Fruit fly (Drosophila melanogaster) whole organism, embryonic: Measurements from ENCODE around the gene CG32299.
A peak's percentile ranks its signal among the peaks of the same experiment; 100 is the strongest.

Source experiments
- Atf-2 ChIP-seq: fragments of 200-800 bp; sonication (Bioruptor generic); optimal IDR thresholded peaks from 2 replicates; lab custom pipeline; 2016; ENCODE audit warnings: missing biosample characterization, missing genetic modification characterization
- CG10147 ChIP-seq: fragments of 200-800 bp; sonication (Bioruptor generic); optimal IDR thresholded peaks from 2 replicates; lab custom pipeline; 2019; ENCODE audit warnings: missing biosample characterization, mild to moderate bottlenecking, missing genetic modification characterization, moderate library complexity
- CG10543 ChIP-seq: fragments of 200-800 bp; sonication (Bioruptor generic); optimal IDR thresholded peaks from 3 replicates; lab custom pipeline; 2017; ENCODE audit warnings: missing biosample characterization, mild to moderate bottlenecking, missing genetic modification characterization, moderate library complexity
- CG11504 ChIP-seq: fragments of 200-800 bp; sonication (Bioruptor generic); optimal IDR thresholded peaks from 3 replicates; lab custom pipeline; 2019; ENCODE audit warnings: missing biosample characterization, mild to moderate bottlenecking, missing genetic modification characterization, moderate library complexity
- CG12769 ChIP-seq: fragments of 200-800 bp; sonication (Bioruptor generic); optimal IDR thresholded peaks from 2 replicates; lab custom pipeline; 2019; ENCODE audit warnings: missing biosample characterization, mild to moderate bottlenecking, missing genetic modification characterization, moderate library complexity
- CG15601 ChIP-seq: fragments of 200-800 bp; sonication (Bioruptor generic); optimal IDR thresholded peaks from 3 replicates; lab custom pipeline; 2019; ENCODE audit warnings: missing biosample characterization, mild to moderate bottlenecking, missing genetic modification characterization, moderate library complexity
- CG15696 ChIP-seq: fragments of 200-800 bp; sonication (Bioruptor generic); optimal IDR thresholded peaks from 2 replicates; lab custom pipeline; 2019; ENCODE audit warnings: missing biosample characterization, mild to moderate bottlenecking, missing genetic modification characterization, moderate library complexity
- CG16813 ChIP-seq: fragments of 200-800 bp; sonication (Bioruptor generic); IDR thresholded peaks from 3 replicates; pipeline ENCODE4 v1.3.6; 2022; ENCODE audit warnings: missing biosample characterization, missing genetic modification characterization; ENCODE audit not compliant: partially characterized antibody
- CG17186 ChIP-seq: fragments of 200-800 bp; sonication (Bioruptor generic); optimal IDR thresholded peaks from 3 replicates; lab custom pipeline; 2017; ENCODE audit warnings: missing biosample characterization, missing genetic modification reagents, missing genetic modification characterization
- CG2129 ChIP-seq: fragments of 200-800 bp; sonication (Bioruptor generic); IDR thresholded peaks from 2 replicates; pipeline ENCODE4 v1.3.6; 2022; ENCODE audit warnings: missing biosample characterization, missing genetic modification characterization; ENCODE audit not compliant: partially characterized antibody
- CG2678 ChIP-seq: fragments of 200-800 bp; sonication (Bioruptor generic); optimal IDR thresholded peaks from 3 replicates; lab custom pipeline; 2019; ENCODE audit warnings: missing biosample characterization, mild to moderate bottlenecking, missing genetic modification characterization, moderate library complexity
- CG2712 ChIP-seq: fragments of 200-800 bp; optimal IDR thresholded peaks from 3 replicates; lab custom pipeline; 2019; ENCODE audit warnings: missing biosample characterization, mild to moderate bottlenecking, missing genetic modification characterization, moderate library complexity
- CG31441 ChIP-seq: fragments of 200-800 bp; sonication (Bioruptor generic); IDR thresholded peaks from 2 replicates; pipeline ENCODE4 v1.3.6; 2022; ENCODE audit warnings: missing biosample characterization, missing genetic modification characterization
- CG33213 ChIP-seq: fragments of 200-800 bp; sonication (Bioruptor generic); optimal IDR thresholded peaks from 3 replicates; lab custom pipeline; 2016; ENCODE audit warnings: missing biosample characterization, missing genetic modification characterization
- CG42726 ChIP-seq: fragments of 200-800 bp; sonication (Bioruptor generic); IDR thresholded peaks from 2 replicates; pipeline ENCODE4 v1.3.6; 2022; ENCODE audit warnings: missing biosample characterization, missing genetic modification characterization; ENCODE audit not compliant: partially characterized antibody
- CG6854 ChIP-seq: fragments of 200-800 bp; sonication (Bioruptor generic); optimal IDR thresholded peaks from 3 replicates; lab custom pipeline; 2017; ENCODE audit warnings: missing biosample characterization, mild to moderate bottlenecking, missing genetic modification characterization
- CG7839 ChIP-seq: fragments of 200-800 bp; sonication (Bioruptor generic); optimal IDR thresholded peaks from 3 replicates; lab custom pipeline; 2018; ENCODE audit warnings: missing biosample characterization, mild to moderate bottlenecking, missing genetic modification characterization, moderate library complexity
- CG8924 ChIP-seq: fragments of 200-800 bp; optimal IDR thresholded peaks from 3 replicates; lab custom pipeline; 2019; ENCODE audit warnings: missing biosample characterization, mild to moderate bottlenecking, missing genetic modification characterization, moderate library complexity
- CG9797 ChIP-seq: fragments of 200-800 bp; sonication (Bioruptor generic); optimal IDR thresholded peaks from 3 replicates; lab custom pipeline; 2018; ENCODE audit warnings: missing biosample characterization, mild to moderate bottlenecking, missing genetic modification characterization
- CG9932 ChIP-seq: fragments of 200-800 bp; sonication (Bioruptor generic); IDR thresholded peaks from 2 replicates; pipeline ENCODE4 v1.3.6; 2022; ENCODE audit warnings: missing biosample characterization, missing genetic modification characterization
- Dfd ChIP-seq, 2 experiments: fragments of >200 bp; optimal IDR thresholded peaks; 2 replicates each; lab custom pipeline; 2017; ENCODE audit warnings: missing biosample characterization in 2 of 2, missing genetic modification characterization in 2 of 2
- E2f2 ChIP-seq: fragments of 200-800 bp; sonication (Bioruptor generic); IDR thresholded peaks from 2 replicates; pipeline ENCODE4 v1.3.6; 2022; ENCODE audit warnings: missing biosample characterization, missing genetic modification characterization
- Ets97D ChIP-seq: fragments of 200-800 bp; sonication (Bioruptor generic); optimal IDR thresholded peaks from 3 replicates; lab custom pipeline; 2016; ENCODE audit warnings: missing biosample characterization, missing genetic modification characterization
- Max ChIP-seq: fragments of 200-800 bp; sonication (Bioruptor generic); optimal IDR thresholded peaks from 2 replicates; lab custom pipeline; 2016; ENCODE audit warnings: missing biosample characterization, mild to moderate bottlenecking, missing genetic modification characterization
- Med ChIP-seq: fragments of 200-800 bp; sonication (Bioruptor generic); peaks from one replicate; lab custom pipeline; 2016; ENCODE audit warnings: missing biosample characterization, missing genetic modification characterization, mild to moderate bottlenecking, inconsistent platforms, moderate library complexity
- Mrtf ChIP-seq: fragments of 200-800 bp; sonication (Bioruptor generic); IDR thresholded peaks from 3 replicates; pipeline ENCODE4 v1.3.6; 2022; ENCODE audit warnings: missing biosample characterization, missing genetic modification characterization
- Nf-YC ChIP-seq: fragments of 200-800 bp; optimal IDR thresholded peaks from 3 replicates; lab custom pipeline; 2019; ENCODE audit warnings: missing biosample characterization, mild to moderate bottlenecking, missing genetic modification characterization, moderate library complexity
- PHDP ChIP-seq: fragments of 200-800 bp; sonication (Bioruptor generic); optimal IDR thresholded peaks from 3 replicates; lab custom pipeline; 2018; ENCODE audit warnings: missing biosample characterization, mild to moderate bottlenecking, missing genetic modification characterization, moderate library complexity
- ac ChIP-seq: fragments of 200-800 bp; sonication (Bioruptor generic); optimal IDR thresholded peaks from 3 replicates; lab custom pipeline; 2017; ENCODE audit warnings: missing biosample characterization, mild to moderate bottlenecking, missing genetic modification characterization
- bsh ChIP-seq, 2 experiments: fragments of 200-800 bp; sonication (Bioruptor generic); optimal IDR thresholded peaks; 2 replicates each; lab custom pipeline; 2017 to 2018; ENCODE audit warnings: mild to moderate bottlenecking in 2 of 2, missing biosample characterization in 2 of 2, missing genetic modification characterization in 2 of 2, moderate library complexity in 1 of 2
- croc ChIP-seq: fragments of 200-800 bp; sonication (Bioruptor generic); conservative IDR thresholded peaks from 3 replicates; pipeline ENCODE4 v1.3.6; 2022; ENCODE audit warnings: missing biosample characterization, missing genetic modification characterization
- crol ChIP-seq: fragments of 200-800 bp; sonication (Bioruptor generic); IDR thresholded peaks from 2 replicates; pipeline ENCODE4 v1.3.6; 2022; ENCODE audit warnings: missing biosample characterization, missing genetic modification characterization
- dmrt99B ChIP-seq: fragments of 200-800 bp; sonication (Bioruptor generic); optimal IDR thresholded peaks from 2 replicates; lab custom pipeline; 2018; ENCODE audit warnings: missing biosample characterization, mild to moderate bottlenecking, missing genetic modification characterization, moderate library complexity
- esg ChIP-seq: fragments of 200-800 bp; sonication (Bioruptor generic); conservative IDR thresholded peaks from 2 replicates; pipeline ENCODE4 v1.3.6; 2022; ENCODE audit warnings: missing biosample characterization, missing genetic modification characterization
- nom ChIP-seq: fragments of 200-800 bp; sonication (Bioruptor generic); optimal IDR thresholded peaks from 2 replicates; lab custom pipeline; 2017; ENCODE audit warnings: missing biosample characterization, missing genetic modification characterization, mild to moderate bottlenecking, moderate library complexity, missing genetic modification reagents
- org-1 ChIP-seq: fragments of 200-800 bp; sonication (Bioruptor generic); optimal IDR thresholded peaks from 2 replicates; lab custom pipeline; 2017; ENCODE audit warnings: missing biosample characterization, missing genetic modification characterization
- peb ChIP-seq: fragments of 200-800 bp; sonication (Bioruptor generic); IDR thresholded peaks from 2 replicates; pipeline ENCODE4 v1.3.6; 2022; ENCODE audit warnings: missing biosample characterization, missing genetic modification characterization
- pros ChIP-seq: fragments of 200-800 bp; sonication (Bioruptor generic); optimal IDR thresholded peaks from 3 replicates; lab custom pipeline; 2019; ENCODE audit warnings: missing biosample characterization, mild to moderate bottlenecking, missing genetic modification characterization, moderate library complexity
- psq ChIP-seq: fragments of 200-800 bp; sonication (Bioruptor generic); optimal IDR thresholded peaks from 2 replicates; lab custom pipeline; 2017; ENCODE audit warnings: missing biosample characterization, missing genetic modification characterization
- ro ChIP-seq: fragments of 200-800 bp; sonication (Bioruptor generic); IDR thresholded peaks from 2 replicates; pipeline ENCODE4 v1.3.6; 2022; ENCODE audit warnings: missing biosample characterization, missing genetic modification characterization
- sd ChIP-seq: fragments of 200-800 bp; sonication (Bioruptor generic); optimal IDR thresholded peaks from 3 replicates; lab custom pipeline; 2018; ENCODE audit warnings: missing biosample characterization, mild to moderate bottlenecking, missing genetic modification characterization, moderate library complexity
- sens ChIP-seq: fragments of 200-800 bp; sonication (Bioruptor generic); peaks from one replicate; lab custom pipeline; 2016; ENCODE audit warnings: missing biosample characterization, missing genetic modification characterization
- stwl ChIP-seq: fragments of 200-800 bp; sonication (Bioruptor generic); optimal IDR thresholded peaks from 3 replicates; lab custom pipeline; 2018; ENCODE audit warnings: missing biosample characterization, mild to moderate bottlenecking, missing genetic modification characterization, moderate library complexity
- sug ChIP-seq: fragments of 200-800 bp; optimal IDR thresholded peaks from 2 replicates; lab custom pipeline; 2019; ENCODE audit warnings: missing biosample characterization, mild to moderate bottlenecking, missing genetic modification characterization, moderate library complexity
- tin ChIP-seq: fragments of 200-800 bp; sonication (Bioruptor generic); optimal IDR thresholded peaks from 3 replicates; lab custom pipeline; 2016; ENCODE audit warnings: missing biosample characterization, missing genetic modification characterization
- trem ChIP-seq: fragments of 200-800 bp; optimal IDR thresholded peaks from 3 replicates; lab custom pipeline; 2019; ENCODE audit warnings: missing biosample characterization, mild to moderate bottlenecking, missing genetic modification characterization, moderate library complexity
- tx ChIP-seq: fragments of 200-800 bp; sonication (Bioruptor generic); optimal IDR thresholded peaks from 2 replicates; lab custom pipeline; 2016; ENCODE audit warnings: missing biosample characterization, missing genetic modification characterization
- unpg ChIP-seq: fragments of 200-800 bp; sonication (Bioruptor generic); optimal IDR thresholded peaks from 3 replicates; lab custom pipeline; 2018; ENCODE audit warnings: missing biosample characterization, mild to moderate bottlenecking, missing genetic modification characterization, moderate library complexity
- vnd ChIP-seq: fragments of 200-800 bp; sonication (Bioruptor generic); IDR thresholded peaks from 3 replicates; pipeline ENCODE4 v1.3.6; 2022; ENCODE audit warnings: missing biosample characterization, missing genetic modification characterization; ENCODE audit not compliant: partially characterized antibody
- vvl ChIP-seq: fragments of 200-800 bp; sonication (Bioruptor generic); IDR thresholded peaks from 2 replicates; pipeline ENCODE4 v1.3.6; 2022; ENCODE audit warnings: missing biosample characterization, missing genetic modification characterization

CG32299 gene

dm6 chr3L:2387816-2388215, 3.0 kb downstream of the CG32299 start:
- TF ChIP-seq CG8924 (tag; lab: Kevin White, UChicago) (peak; percentile 7), Med (GFP tag; lab: Kevin White, UChicago) (peak; percentile 5), CG15601 (tag; lab: Kevin White, UChicago) (peak; percentile 19), peb (GFP tag; lab: Robert Waterston, UW) (no peak), CG17186 (GFP tag; lab: Kevin White, UChicago) (no peak), psq (GFP tag; lab: Kevin White, UChicago) (no peak), PHDP (tag; lab: Kevin White, UChicago) (peak; percentile 15), E2f2 (GFP tag; lab: Robert Waterston, UW) (no peak; the same call in 1 of the 2 replicates), org-1 (no peak), Max (GFP tag; lab: Kevin White, UChicago) (peak; percentile 16), sug (tag; lab: Kevin White, UChicago) (peak; percentile 32), Atf-2 (GFP tag; lab: Kevin White, UChicago) (no peak), CG16813 (GFP tag; lab: Robert Waterston, UW) (no peak), CG7839 (tag; lab: Kevin White, UChicago) (peak; percentile 15), unpg (GFP tag; lab: Kevin White, UChicago) (peak; percentile 1), vnd (GFP tag; lab: Robert Waterston, UW) (no peak), CG9797 (GFP tag; lab: Kevin White, UChicago) (no peak), CG10147 (GFP tag; lab: Kevin White, UChicago) (peak; percentile 23), ac (GFP tag; lab: Kevin White, UChicago) (peak; percentile 26), CG10543 (GFP tag; lab: Kevin White, UChicago) (no peak), CG9932 (GFP tag; lab: Robert Waterston, UW) (no peak), CG6854 (no peak), CG2678 (tag; lab: Kevin White, UChicago) (peak; percentile 13), dmrt99B (tag; lab: Kevin White, UChicago) (peak; percentile 20), CG15696 (tag; lab: Kevin White, UChicago) (no peak), tin (GFP tag; lab: Kevin White, UChicago) (no peak), CG31441 (GFP tag; lab: Robert Waterston, UW) (0 out of 2 replicates have a peak, but pooled peaks have one; percentile 38), ro (GFP tag; lab: Robert Waterston, UW) (no peak), CG42726 (GFP tag; lab: Robert Waterston, UW) (no peak), CG33213 (GFP tag; lab: Kevin White, UChicago) (no peak), CG2712 (peak; percentile 18), CG11504 (tag; lab: Kevin White, UChicago) (peak; percentile 39), sens (GFP tag; lab: Kevin White, UChicago) (peak; percentile 36), CG2129 (GFP tag; lab: Robert Waterston, UW) (no peak), nom (GFP tag; lab: Kevin White, UChicago) (peak; percentile 23), sd (tag; lab: Kevin White, UChicago) (peak; percentile 89), Mrtf (no peak), bsh (GFP tag; optimal IDR thresholded peaks at IDR 0.05; lab: Kevin White, UChicago) (no peak), Dfd (GFP tag; optimal IDR thresholded peaks at IDR 0.05; lab: Kevin White, UChicago) (no peak), trem (peak; percentile 30), vvl (GFP tag; lab: Robert Waterston, UW) (peak; percentile 54; the same call in 1 of the 2 replicates), tx (GFP tag; lab: Kevin White, UChicago) (no peak), pros (GFP tag; lab: Kevin White, UChicago) (no peak), stwl (tag; lab: Kevin White, UChicago) (peak; percentile 7), crol (GFP tag; lab: Robert Waterston, UW) (no peak), croc (GFP tag; lab: Robert Waterston, UW) (no peak), Nf-YC (tag; lab: Kevin White, UChicago) (peak; percentile 36), esg (no peak), CG12769 (tag; lab: Kevin White, UChicago) (no peak), Ets97D (no peak)
